Worm (Caenorhabditis elegans) whole organism, L1 larva: Measurements from ENCODE around the gene age-1.

Experiments
- ama-1 ChIP-seq: fragments of 150-350 bp; optimal IDR thresholded peaks from 2 replicates; lab custom pipeline; 2014
- efl-1 ChIP-seq, 4 experiments: fragments of 150-350 bp; optimal IDR thresholded peaks in 3 of 4; peaks in 1 of 4; 1 replicate in 1 of 4; 2 replicates in 3 of 4; lab custom pipeline; 2014; ENCODE audit warnings: missing biosample characterization in 2 of 4, missing genetic modification characterization in 2 of 4, missing genetic modification reagents in 2 of 4
- ets-5 ChIP-seq: fragments of 200-800 bp; sonication (Bioruptor generic); IDR thresholded peaks from 2 replicates; pipeline ENCODE4 v1.3.6; 2022; ENCODE audit warnings: missing genetic modification characterization, missing compliant biosample characterization
- hlh-4 ChIP-seq: sonication (generic microtip); optimal IDR thresholded peaks from 2 replicates; lab custom pipeline; 2016; ENCODE audit warnings: mild to moderate bottlenecking, missing genetic modification characterization, missing compliant biosample characterization
- jun-1 ChIP-seq: fragments of 150-350 bp; optimal IDR thresholded peaks from 2 replicates; lab custom pipeline; 2014; ENCODE audit warnings: missing biosample characterization, missing genetic modification reagents, missing genetic modification characterization
- nhr-76 ChIP-seq: sonication (generic microtip); optimal IDR thresholded peaks from 2 replicates; lab custom pipeline; 2017; ENCODE audit warnings: missing biosample characterization, missing genetic modification characterization

ce11 chrII:11514775-11515174 is 12.1 kb downstream of the age-1 start, which contains the start of gene srh-44:
- TF ChIP-seq ets-5 (no peak), efl-1 (optimal IDR thresholded peaks at IDR 0.05; lab: Kevin White, UChicago) (no peak), efl-1 (GFP tag; optimal IDR thresholded peaks at IDR 0.05 in 1 of 2; lab: Kevin White, UChicago) (no peak), ama-1 (lab: Kevin White, UChicago) (no peak), nhr-76 (no peak), hlh-4 (tag; lab: Kevin White, UChicago) (no peak), jun-1 (no peak)
